Fruit fly (Drosophila melanogaster) whole organism, prepupa: ENCODE results near the gene yata.

ENCODE experiments used
- Blimp-1 ChIP-seq: fragments of 200-800 bp; sonication (Bioruptor generic); optimal IDR thresholded peaks from 3 replicates; lab custom pipeline; 2017; ENCODE audit warnings: missing biosample characterization, missing genetic modification characterization, mild to moderate bottlenecking, moderate library complexity, missing genetic modification reagents
- CG10669 ChIP-seq: fragments of 200-800 bp; sonication (Bioruptor generic); optimal IDR thresholded peaks from 3 replicates; lab custom pipeline; 2018; ENCODE audit warnings: missing biosample characterization, mild to moderate bottlenecking, missing genetic modification characterization, moderate library complexity
- CG11294 ChIP-seq: fragments of 200-800 bp; sonication (Bioruptor generic); IDR thresholded peaks from 2 replicates; pipeline ENCODE4 v1.3.6; 2022; ENCODE audit warnings: missing biosample characterization, missing genetic modification characterization
- CG11762 ChIP-seq: fragments of 200-800 bp; sonication (Bioruptor generic); optimal IDR thresholded peaks from 3 replicates; lab custom pipeline; 2016; ENCODE audit warnings: missing biosample characterization, missing genetic modification characterization; ENCODE audit not compliant: insufficient read depth
- CG11902 ChIP-seq: fragments of 200-800 bp; sonication (Bioruptor generic); optimal IDR thresholded peaks from 3 replicates; lab custom pipeline; 2016; ENCODE audit warnings: missing biosample characterization, missing genetic modification characterization
- CG15336 ChIP-seq: fragments of 200-800 bp; sonication (Bioruptor generic); IDR thresholded peaks from 2 replicates; pipeline ENCODE4 v1.3.6; 2022; ENCODE audit warnings: missing biosample characterization, missing genetic modification characterization
- CG1621 ChIP-seq: fragments of 200-800 bp; sonication (Bioruptor generic); optimal IDR thresholded peaks from 3 replicates; lab custom pipeline; 2018; ENCODE audit warnings: missing biosample characterization, mild to moderate bottlenecking, missing genetic modification characterization
- CG3032 ChIP-seq: fragments of 200-800 bp; optimal IDR thresholded peaks from 2 replicates; lab custom pipeline; 2019; ENCODE audit warnings: missing biosample characterization, mild to moderate bottlenecking, missing genetic modification characterization, moderate library complexity
- CG32006 ChIP-seq: fragments of 200-800 bp; sonication (Bioruptor generic); optimal IDR thresholded peaks from 3 replicates; lab custom pipeline; 2017; ENCODE audit warnings: missing biosample characterization, mild to moderate bottlenecking, missing genetic modification characterization
- CG4318 ChIP-seq: fragments of 200-800 bp; sonication (Bioruptor generic); optimal IDR thresholded peaks from 3 replicates; lab custom pipeline; 2017; ENCODE audit warnings: missing biosample characterization, mild to moderate bottlenecking, missing genetic modification characterization
- CG6163 ChIP-seq: fragments of 200-800 bp; sonication (Bioruptor generic); IDR thresholded peaks from 3 replicates; pipeline ENCODE4 v1.3.6; 2022; ENCODE audit warnings: missing biosample characterization, missing genetic modification characterization
- CG6792 ChIP-seq: fragments of 200-800 bp; sonication (Bioruptor generic); optimal IDR thresholded peaks from 3 replicates; lab custom pipeline; 2016; ENCODE audit warnings: missing biosample characterization, missing genetic modification characterization
- CG7368 ChIP-seq: fragments of 200-800 bp; sonication (Bioruptor generic); optimal IDR thresholded peaks from 3 replicates; lab custom pipeline; 2016; ENCODE audit warnings: missing biosample characterization, missing genetic modification characterization
- CG8119 ChIP-seq: fragments of 200-800 bp; sonication (Bioruptor generic); IDR thresholded peaks from 3 replicates; pipeline ENCODE4 v1.3.6; 2022; ENCODE audit warnings: missing biosample characterization, missing genetic modification characterization
- CG8319 ChIP-seq: fragments of 200-800 bp; sonication (Bioruptor generic); optimal IDR thresholded peaks from 3 replicates; lab custom pipeline; 2016; ENCODE audit warnings: missing biosample characterization, missing genetic modification characterization
- CG8632 ChIP-seq: fragments of 200-800 bp; sonication (Bioruptor generic); optimal IDR thresholded peaks from 3 replicates; lab custom pipeline; 2016; ENCODE audit warnings: missing biosample characterization, missing genetic modification characterization
- Eip78C ChIP-seq: fragments of 200-800 bp; sonication (Bioruptor generic); peaks from one replicate; lab custom pipeline; 2016; ENCODE audit warnings: missing biosample characterization, missing genetic modification characterization
- Eip93F ChIP-seq: fragments of 200-800 bp; sonication (Bioruptor generic); optimal IDR thresholded peaks from 2 replicates; lab custom pipeline; 2016; ENCODE audit warnings: missing biosample characterization, mild to moderate bottlenecking, missing genetic modification characterization
- Ets21C ChIP-seq: fragments of 200-800 bp; sonication (Bioruptor generic); optimal IDR thresholded peaks from 3 replicates; lab custom pipeline; 2016; ENCODE audit warnings: missing biosample characterization, missing genetic modification characterization
- Gug ChIP-seq: fragments of 200-800 bp; sonication (Bioruptor generic); IDR thresholded peaks from 2 replicates; pipeline ENCODE4 v1.3.6; 2022; ENCODE audit warnings: missing biosample characterization, missing genetic modification characterization
- Hr38 ChIP-seq: sonication (Bioruptor generic); optimal IDR thresholded peaks from 2 replicates; lab custom pipeline; 2016; ENCODE audit warnings: missing biosample characterization, missing genetic modification characterization
- Hr39 ChIP-seq: fragments of 200-800 bp; sonication (Bioruptor generic); optimal IDR thresholded peaks from 2 replicates; lab custom pipeline; 2016; ENCODE audit warnings: missing biosample characterization, missing genetic modification characterization
- Lpt ChIP-seq: fragments of 200-800 bp; sonication (Bioruptor generic); optimal IDR thresholded peaks from 3 replicates; lab custom pipeline; 2016; ENCODE audit warnings: missing biosample characterization, missing genetic modification characterization
- Met ChIP-seq: fragments of 200-800 bp; sonication (Bioruptor generic); optimal IDR thresholded peaks from 3 replicates; lab custom pipeline; 2016; ENCODE audit warnings: missing biosample characterization, missing genetic modification characterization
- OdsH ChIP-seq: fragments of 200-800 bp; sonication (Bioruptor generic); optimal IDR thresholded peaks from 3 replicates; lab custom pipeline; 2016; ENCODE audit warnings: missing biosample characterization, missing genetic modification characterization
- Smox ChIP-seq: fragments of 200-800 bp; sonication (Bioruptor generic); optimal IDR thresholded peaks from 3 replicates; lab custom pipeline; 2016; ENCODE audit warnings: missing biosample characterization, missing genetic modification characterization
- Sox14 ChIP-seq: fragments of 200-800 bp; sonication (Bioruptor generic); optimal IDR thresholded peaks from 3 replicates; lab custom pipeline; 2016; ENCODE audit warnings: missing biosample characterization, missing genetic modification characterization
- Sox15 ChIP-seq: fragments of 200-800 bp; sonication (Bioruptor generic); optimal IDR thresholded peaks from 3 replicates; lab custom pipeline; 2016; ENCODE audit warnings: missing biosample characterization, missing genetic modification characterization
- achi ChIP-seq: fragments of 200-800 bp; sonication (Bioruptor generic); optimal IDR thresholded peaks from 3 replicates; lab custom pipeline; 2016; ENCODE audit warnings: missing biosample characterization, missing genetic modification characterization
- acj6 ChIP-seq: fragments of 200-800 bp; sonication (Bioruptor generic); optimal IDR thresholded peaks from 3 replicates; lab custom pipeline; 2016; ENCODE audit warnings: missing biosample characterization, missing genetic modification characterization
- cyc ChIP-seq: fragments of 200-800 bp; sonication (Bioruptor generic); optimal IDR thresholded peaks from 3 replicates; lab custom pipeline; 2016; ENCODE audit warnings: missing biosample characterization, missing genetic modification characterization
- dac ChIP-seq: fragments of 200-800 bp; sonication (Bioruptor generic); optimal IDR thresholded peaks from 2 replicates; lab custom pipeline; 2017; ENCODE audit warnings: missing biosample characterization, mild to moderate bottlenecking, missing genetic modification characterization
- dsx ChIP-seq: fragments of 200-800 bp; optimal IDR thresholded peaks from 3 replicates; lab custom pipeline; 2019; ENCODE audit warnings: missing biosample characterization, mild to moderate bottlenecking, missing genetic modification characterization, moderate library complexity; ENCODE audit not compliant: poor library complexity, severe bottlenecking
- eg ChIP-seq: fragments of 200-800 bp; sonication (Bioruptor generic); IDR thresholded peaks from 3 replicates; pipeline ENCODE4 v1.3.6; 2022; ENCODE audit warnings: missing biosample characterization, missing genetic modification characterization
- fd59A ChIP-seq: fragments of 200-800 bp; sonication (Bioruptor generic); optimal IDR thresholded peaks from 2 replicates; lab custom pipeline; 2017; ENCODE audit warnings: missing biosample characterization, mild to moderate bottlenecking, missing genetic modification characterization, missing genetic modification reagents
- fd85E ChIP-seq: fragments of 200-800 bp; sonication (Bioruptor generic); optimal IDR thresholded peaks from 3 replicates; lab custom pipeline; 2016; ENCODE audit warnings: missing biosample characterization, missing genetic modification characterization
- fkh ChIP-seq: fragments of 200-800 bp; sonication (Bioruptor generic); optimal IDR thresholded peaks from 3 replicates; lab custom pipeline; 2017; ENCODE audit warnings: missing biosample characterization, mild to moderate bottlenecking, missing genetic modification characterization, moderate library complexity
- net ChIP-seq: fragments of 200-800 bp; sonication (Bioruptor generic); optimal IDR thresholded peaks from 3 replicates; lab custom pipeline; 2016; ENCODE audit warnings: missing biosample characterization, missing genetic modification characterization
- pdm3 ChIP-seq: fragments of 200-800 bp; sonication (Bioruptor generic); optimal IDR thresholded peaks from 3 replicates; lab custom pipeline; 2016; ENCODE audit warnings: missing biosample characterization, missing genetic modification characterization
- salr ChIP-seq, 2 experiments: fragments of 200-800 bp; sonication (Bioruptor generic); optimal IDR thresholded peaks; 3 replicates each; lab custom pipeline; 2016 to 2018; ENCODE audit warnings: missing biosample characterization in 2 of 2, missing genetic modification characterization in 2 of 2, mild to moderate bottlenecking in 1 of 2
- spab ChIP-seq: fragments of 200-800 bp; sonication (Bioruptor generic); optimal IDR thresholded peaks from 2 replicates; lab custom pipeline; 2017; ENCODE audit warnings: missing biosample characterization, mild to moderate bottlenecking, missing genetic modification characterization, missing genetic modification reagents
- ss ChIP-seq, 2 experiments: fragments of 200-800 bp; sonication (Bioruptor generic); optimal IDR thresholded peaks; 2 replicates in 1 of 2; 3 replicates in 1 of 2; lab custom pipeline; 2017 to 2018; ENCODE audit warnings: mild to moderate bottlenecking in 2 of 2, missing biosample characterization in 2 of 2, missing genetic modification characterization in 2 of 2, moderate library complexity in 1 of 2
- svp ChIP-seq: fragments of 200-800 bp; sonication (Bioruptor generic); peaks from one replicate; lab custom pipeline; 2016; ENCODE audit warnings: missing biosample characterization, missing genetic modification characterization
- topi ChIP-seq: fragments of 200-800 bp; sonication (Bioruptor generic); optimal IDR thresholded peaks from 3 replicates; lab custom pipeline; 2016; ENCODE audit warnings: missing biosample characterization, missing genetic modification characterization
- vri ChIP-seq: fragments of 200-800 bp; sonication (Bioruptor generic); optimal IDR thresholded peaks from 3 replicates; lab custom pipeline; 2016; ENCODE audit warnings: missing biosample characterization, mild to moderate bottlenecking, missing genetic modification characterization

Gene yata

DNA sequence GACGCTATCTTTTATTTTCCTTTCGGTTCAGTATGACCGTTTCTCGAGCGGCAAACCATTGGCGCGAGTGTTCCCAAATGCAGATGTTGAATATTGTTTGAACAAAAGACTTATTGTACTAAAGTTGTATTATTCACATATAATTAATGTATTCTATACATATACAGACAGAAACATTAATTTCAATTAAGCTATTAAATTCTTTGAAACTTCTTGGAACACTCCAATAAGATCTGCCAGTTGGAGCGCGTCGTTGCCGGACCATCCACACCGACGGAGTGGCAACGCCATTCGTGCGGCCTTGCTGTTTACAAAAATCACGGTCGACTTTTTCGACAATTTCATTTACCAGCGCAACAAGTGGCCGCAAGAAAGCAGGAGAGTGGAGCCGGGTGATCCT lies 4.0 kb upstream of the yata start, which contains the start of the genes Wdr24 and IntS11 (continued):
- TF ChIP-seq topi (GFP tag; lab: Kevin White, UChicago) (peak; percentile 96), OdsH (GFP tag; lab: Kevin White, UChicago) (peak; percentile 97), Eip93F (GFP tag; lab: Kevin White, UChicago) (no peak), CG11294 (GFP tag; lab: Robert Waterston, UW) (peak; percentile 98), Sox15 (peak; percentile 99), Eip78C (GFP tag; lab: Kevin White, UChicago) (peak; percentile 98), ss (GFP tag; optimal IDR thresholded peaks at IDR 0.05; lab: Kevin White, UChicago) (peak in 1 of 2 experiments; percentile 88), vri (GFP tag; lab: Kevin White, UChicago) (peak; percentile 87), CG3032 (tag; lab: Kevin White, UChicago) (peak; percentile 98), net (GFP tag; lab: Kevin White, UChicago) (peak; percentile 82), fd85E (GFP tag; lab: Kevin White, UChicago) (no peak), CG11762 (GFP tag; lab: Kevin White, UChicago) (peak; percentile 85), salr (GFP tag; optimal IDR thresholded peaks at IDR 0.05; lab: Kevin White, UChicago) (peak; percentile 82 to 94), Hr39 (GFP tag; lab: Kevin White, UChicago) (peak; percentile 98), CG1621 (tag; lab: Kevin White, UChicago) (peak; percentile 91), Hr38 (peak; percentile 84), pdm3 (peak; percentile 97), CG15336 (peak; percentile 94), Sox14 (GFP tag; lab: Kevin White, UChicago) (peak; percentile 98), Lpt (peak; percentile 90), fkh (GFP tag; lab: Kevin White, UChicago) (no peak)

DNA sequence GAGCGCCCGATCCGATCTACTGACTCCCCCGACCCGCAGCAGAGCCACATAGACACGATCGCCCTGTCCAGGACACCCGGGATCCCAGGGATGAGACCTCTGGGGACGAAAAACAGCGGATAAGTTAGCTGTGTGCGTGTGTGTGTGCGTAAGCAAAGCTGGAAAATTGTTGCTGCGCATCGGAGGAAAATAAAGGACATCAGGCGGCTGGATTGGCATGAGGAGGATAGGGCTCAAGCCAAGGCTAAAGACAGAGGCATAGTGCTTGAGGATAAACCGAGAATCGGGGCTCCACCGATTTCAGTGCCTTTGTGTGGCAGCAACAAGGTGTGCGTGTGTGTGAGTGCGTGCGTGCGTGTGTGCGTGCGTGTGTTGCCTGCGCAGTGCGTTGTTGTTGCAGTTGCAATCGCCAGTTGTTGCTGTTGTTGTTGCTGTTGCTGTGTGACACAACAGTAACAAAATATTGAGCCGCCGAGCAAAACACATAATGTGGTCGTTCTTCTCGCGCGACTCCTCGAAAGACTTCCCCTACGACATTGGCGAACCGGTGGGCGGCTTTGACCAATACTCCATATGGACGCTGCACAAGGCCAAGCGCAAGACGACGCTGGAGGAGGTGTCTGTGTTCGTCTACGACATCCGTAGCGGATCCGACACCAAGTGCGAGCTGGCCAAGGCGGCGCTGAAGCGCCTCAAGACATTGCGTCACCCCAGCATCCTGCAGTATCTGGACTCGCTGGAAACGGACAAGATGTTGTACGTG lies 466 bp downstream of the yata start:
- TF ChIP-seq Hr39 (GFP tag; lab: Kevin White, UChicago), result no peak
- TF ChIP-seq cyc (GFP tag; lab: Kevin White, UChicago), result no peak
- no peak for TF ChIP-seq Smox
- TF ChIP-seq Sox14 (GFP tag; lab: Kevin White, UChicago), result peak; percentile 13
- 0 out of 3 replicates have a peak, but pooled peaks have one; percentile 8 for TF ChIP-seq CG6163 (GFP tag; lab: Robert Waterston, UW)
- TF ChIP-seq CG4318 (GFP tag; lab: Kevin White, UChicago), result no peak
- TF ChIP-seq eg (GFP tag; lab: Robert Waterston, UW), result no peak
- TF ChIP-seq Gug (GFP tag; lab: Robert Waterston, UW), result no peak
- TF ChIP-seq Ets21C, result no peak
- TF ChIP-seq CG8632, result no peak
- TF ChIP-seq achi (GFP tag; lab: Kevin White, UChicago), result no peak
- TF ChIP-seq svp (GFP tag; lab: Kevin White, UChicago), result no peak
- TF ChIP-seq CG8319 (GFP tag; lab: Kevin White, UChicago), result no peak
- no peak for TF ChIP-seq CG10669 (GFP tag; lab: Kevin White, UChicago)
- no peak for TF ChIP-seq CG11294 (GFP tag; lab: Robert Waterston, UW)

DNA sequence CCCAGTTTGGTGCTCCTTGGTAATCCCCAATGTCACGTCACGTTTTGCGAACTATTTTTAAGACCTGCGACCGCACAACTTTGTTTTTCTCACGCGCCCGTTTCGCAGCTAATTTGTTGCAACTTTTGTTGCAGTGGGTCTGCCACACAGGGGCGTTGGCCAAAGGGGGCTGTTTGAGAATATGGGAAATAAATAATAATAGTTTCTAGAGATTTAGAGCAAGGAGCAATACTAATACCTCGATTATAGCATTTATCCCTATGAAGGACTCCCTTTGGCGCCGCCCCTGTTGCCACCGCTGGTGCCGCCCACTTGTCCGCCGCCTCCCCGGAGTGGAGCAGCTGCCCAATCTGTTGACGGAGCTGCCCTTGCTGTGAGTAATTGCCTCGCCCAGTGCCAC lies 6.2 kb downstream of the yata start:
- TF ChIP-seq CG32006 (GFP tag; lab: Kevin White, UChicago), result peak; percentile 78
- peak; percentile 80 for TF ChIP-seq Gug (GFP tag; lab: Robert Waterston, UW)
- no peak for TF ChIP-seq CG1621 (tag; lab: Kevin White, UChicago)
- TF ChIP-seq CG7368 (GFP tag; lab: Kevin White, UChicago), result no peak
- TF ChIP-seq acj6, result no peak
- TF ChIP-seq Met, result no peak
- TF ChIP-seq Blimp-1 (GFP tag; lab: Kevin White, UChicago), result no peak
- peak; percentile 9 for TF ChIP-seq Sox14 (GFP tag; lab: Kevin White, UChicago)
- TF ChIP-seq CG6792 (GFP tag; lab: Kevin White, UChicago), result no peak
- peak in 1 of 2 experiments; percentile 15 for TF ChIP-seq salr (GFP tag; optimal IDR thresholded peaks at IDR 0.05; lab: Kevin White, UChicago)
- peak; percentile 57 for TF ChIP-seq dsx (GFP tag; lab: Kevin White, UChicago)
- no peak for TF ChIP-seq dac (GFP tag; lab: Kevin White, UChicago)
- no peak for TF ChIP-seq pdm3
- no peak for TF ChIP-seq CG11902 (GFP tag; lab: Kevin White, UChicago)
- no peak for TF ChIP-seq spab
- peak; percentile 78 for TF ChIP-seq CG8119 (GFP tag; lab: Robert Waterston, UW)
- peak; percentile 53 for TF ChIP-seq CG11294 (GFP tag; lab: Robert Waterston, UW)
- peak; percentile 90 for TF ChIP-seq eg (GFP tag; lab: Robert Waterston, UW)
- peak; percentile 67 for TF ChIP-seq Eip78C (GFP tag; lab: Kevin White, UChicago)
- peak; percentile 69; the same call in 2 of the 3 replicates for TF ChIP-seq CG6163 (GFP tag; lab: Robert Waterston, UW)
- peak; percentile 76 for TF ChIP-seq CG15336
- no peak for TF ChIP-seq fd59A
- peak; percentile 5 for TF ChIP-seq cyc (GFP tag; lab: Kevin White, UChicago)
- TF ChIP-seq fkh (GFP tag; lab: Kevin White, UChicago), result no peak
- no peak for TF ChIP-seq Eip93F (GFP tag; lab: Kevin White, UChicago)
- no peak for TF ChIP-seq CG8319 (GFP tag; lab: Kevin White, UChicago)
